Fruit fly (Drosophila melanogaster) whole organism, wandering third instar larva: ENCODE data around the gene ArgRS.

Experiments used
- Dfd ChIP-seq: fragments of >200 bp; optimal IDR thresholded peaks from 2 replicates; lab custom pipeline; 2017; ENCODE audit warnings: missing biosample characterization, missing genetic modification characterization
- GATAd ChIP-seq: sonication (Bioruptor generic); optimal IDR thresholded peaks from 2 replicates; lab custom pipeline; 2016; ENCODE audit warnings: missing biosample characterization, missing genetic modification characterization
- HLH106 ChIP-seq: fragments of 200-800 bp; optimal IDR thresholded peaks from 3 replicates; lab custom pipeline; 2019; ENCODE audit warnings: missing biosample characterization, mild to moderate bottlenecking, missing genetic modification characterization, moderate library complexity
- Hr78 ChIP-seq: fragments of >200 bp; optimal IDR thresholded peaks from 2 replicates; lab custom pipeline; 2017; ENCODE audit warnings: missing biosample characterization, missing genetic modification characterization
- Mio ChIP-seq: sonication (Bioruptor generic); optimal IDR thresholded peaks from 2 replicates; lab custom pipeline; 2016; ENCODE audit warnings: missing biosample characterization, missing genetic modification characterization
- OdsH ChIP-seq: fragments of 200-800 bp; sonication (Bioruptor generic); optimal IDR thresholded peaks from 2 replicates; lab custom pipeline; 2016; ENCODE audit warnings: missing biosample characterization, mild to moderate bottlenecking, missing genetic modification characterization
- dsf ChIP-seq: sonication (Bioruptor generic); optimal IDR thresholded peaks from 2 replicates; lab custom pipeline; 2016; ENCODE audit warnings: missing biosample characterization, missing genetic modification characterization, borderline replicate concordance
- fru ChIP-seq: fragments of 200-800 bp; sonication (Bioruptor generic); optimal IDR thresholded peaks from 3 replicates; lab custom pipeline; 2016; ENCODE audit warnings: missing biosample characterization, mild to moderate bottlenecking, missing genetic modification characterization
- h ChIP-seq: fragments of 200-800 bp; sonication (Bioruptor generic); optimal IDR thresholded peaks from 3 replicates; lab custom pipeline; 2016; ENCODE audit warnings: missing biosample characterization, mild to moderate bottlenecking, missing genetic modification characterization
- psq ChIP-seq: fragments of 200-800 bp; sonication (Bioruptor generic); optimal IDR thresholded peaks from 3 replicates; lab custom pipeline; 2017; ENCODE audit warnings: missing biosample characterization, mild to moderate bottlenecking, missing genetic modification characterization, moderate library complexity
- sv ChIP-seq: fragments of 200-800 bp; sonication (Bioruptor generic); optimal IDR thresholded peaks from 3 replicates; lab custom pipeline; 2016; ENCODE audit warnings: missing biosample characterization, missing genetic modification characterization
- tai ChIP-seq: sonication (Bioruptor generic); optimal IDR thresholded peaks from 2 replicates; lab custom pipeline; 2016; ENCODE audit warnings: missing biosample characterization, missing genetic modification characterization
- usp ChIP-seq: fragments of >200 bp; optimal IDR thresholded peaks from 2 replicates; lab custom pipeline; 2017; ENCODE audit warnings: missing biosample characterization, missing genetic modification characterization

dm6 chrX:15840003-15840402 lies 3.9 kb downstream of the ArgRS start:
- TF ChIP-seq HLH106 (no peak), OdsH (GFP tag; lab: Kevin White, UChicago) (no peak), Hr78 (GFP tag; lab: Kevin White, UChicago) (no peak), fru (GFP tag; lab: Kevin White, UChicago) (no peak), Mio (GFP tag; lab: Kevin White, UChicago) (no peak), usp (GFP tag; lab: Kevin White, UChicago) (no peak), Dfd (GFP tag; lab: Kevin White, UChicago) (no peak), h (no peak), psq (GFP tag; lab: Kevin White, UChicago) (no peak), dsf (no peak), sv (GFP tag; lab: Kevin White, UChicago) (no peak), tai (no peak), GATAd (no peak)
